Worm (Caenorhabditis elegans) whole organism, mixed stage, embryonic: Measurements from ENCODE around the gene F09C6.12.

Experiments used
- bed-3 ChIP-seq: fragments of 200-800 bp; sonication (Bioruptor generic); optimal IDR thresholded peaks from 3 replicates; lab custom pipeline; 2018; ENCODE audit warnings: mild to moderate bottlenecking, missing genetic modification characterization, moderate library complexity, missing compliant biosample characterization
- blmp-1 ChIP-seq: fragments of 150-350 bp; optimal IDR thresholded peaks from 2 replicates; lab custom pipeline; 2014; ENCODE audit warnings: missing biosample characterization, missing genetic modification characterization
- ceh-39 ChIP-seq: fragments of 150-350 bp; optimal IDR thresholded peaks from 2 replicates; lab custom pipeline; 2014; ENCODE audit warnings: missing biosample characterization, missing genetic modification characterization
- ceh-43 ChIP-seq: fragments of 200-800 bp; sonication (Bioruptor generic); optimal IDR thresholded peaks from 2 replicates; lab custom pipeline; 2018; ENCODE audit warnings: mild to moderate bottlenecking, missing genetic modification characterization, moderate library complexity, missing compliant biosample characterization
- ceh-83 ChIP-seq: fragments of 200-800 bp; sonication (Bioruptor generic); optimal IDR thresholded peaks from 2 replicates; lab custom pipeline; 2018; ENCODE audit warnings: mild to moderate bottlenecking, missing genetic modification characterization, missing compliant biosample characterization
- ces-1 ChIP-seq: fragments of 150-350 bp; optimal IDR thresholded peaks from 2 replicates; lab custom pipeline; 2014; ENCODE audit warnings: missing biosample characterization, missing genetic modification reagents, missing genetic modification characterization
- cnd-1 ChIP-seq: fragments of 200-800 bp; sonication (Bioruptor generic); optimal IDR thresholded peaks from 2 replicates; lab custom pipeline; 2018; ENCODE audit warnings: mild to moderate bottlenecking, missing genetic modification characterization, missing compliant biosample characterization
- drap-1 ChIP-seq: fragments of 200-800 bp; sonication (Bioruptor generic); optimal IDR thresholded peaks from 3 replicates; lab custom pipeline; 2018; ENCODE audit warnings: mild to moderate bottlenecking, missing genetic modification characterization, missing compliant biosample characterization
- flh-1 ChIP-seq: fragments of 200-800 bp; sonication (Bioruptor generic); optimal IDR thresholded peaks from 2 replicates; lab custom pipeline; 2018; ENCODE audit warnings: mild to moderate bottlenecking, missing genetic modification characterization, moderate library complexity, missing compliant biosample characterization
- ham-2 ChIP-seq: fragments of 200-800 bp; sonication (Bioruptor generic); optimal IDR thresholded peaks from 2 replicates; lab custom pipeline; 2018; ENCODE audit warnings: mild to moderate bottlenecking, missing genetic modification characterization, missing compliant biosample characterization
- lin-13 ChIP-seq: fragments of 150-350 bp; optimal IDR thresholded peaks from 2 replicates; lab custom pipeline; 2014; ENCODE audit warnings: missing biosample characterization, missing genetic modification characterization
- lin-32 ChIP-seq: fragments of 200-800 bp; sonication (Bioruptor generic); optimal IDR thresholded peaks from 2 replicates; lab custom pipeline; 2018; ENCODE audit warnings: mild to moderate bottlenecking, missing genetic modification characterization, missing compliant biosample characterization
- lsy-2 ChIP-seq: fragments of 150-350 bp; optimal IDR thresholded peaks from 2 replicates; lab custom pipeline; 2014; ENCODE audit warnings: missing biosample characterization, missing genetic modification characterization
- mab-5 ChIP-seq: fragments of 150-350 bp; optimal IDR thresholded peaks from 2 replicates; lab custom pipeline; 2014; ENCODE audit warnings: missing biosample characterization, missing genetic modification characterization
- mep-1 ChIP-seq: fragments of 150-350 bp; optimal IDR thresholded peaks from 2 replicates; lab custom pipeline; 2017; ENCODE audit warnings: missing biosample characterization, missing genetic modification reagents, missing genetic modification characterization, inconsistent platforms
- mls-2 ChIP-seq: sonication (generic microtip); optimal IDR thresholded peaks from 2 replicates; lab custom pipeline; 2016; ENCODE audit warnings: mild to moderate bottlenecking, missing genetic modification characterization, moderate library complexity, missing compliant biosample characterization
- nhr-12 ChIP-seq: fragments of 150-350 bp; optimal IDR thresholded peaks from 2 replicates; lab custom pipeline; 2014; ENCODE audit warnings: missing biosample characterization, missing genetic modification characterization
- nhr-2 ChIP-seq: fragments of 150-350 bp; optimal IDR thresholded peaks from 2 replicates; lab custom pipeline; 2014; ENCODE audit warnings: missing biosample characterization, missing genetic modification characterization
- nhr-237 ChIP-seq: fragments of 150-350 bp; optimal IDR thresholded peaks from 2 replicates; lab custom pipeline; 2014; ENCODE audit warnings: missing biosample characterization, missing genetic modification characterization
- nhr-28 ChIP-seq: fragments of 150-350 bp; optimal IDR thresholded peaks from 2 replicates; lab custom pipeline; 2014; ENCODE audit warnings: missing biosample characterization, missing genetic modification characterization
- nhr-76 ChIP-seq: sonication (generic microtip); optimal IDR thresholded peaks from 2 replicates; lab custom pipeline; 2017; ENCODE audit warnings: missing biosample characterization, missing genetic modification characterization
- pha-4 ChIP-seq: fragments of 150-350 bp; optimal IDR thresholded peaks from 2 replicates; lab custom pipeline; 2018; ENCODE audit warnings: missing biosample characterization, missing genetic modification reagents, missing genetic modification characterization
- sem-2 ChIP-seq: fragments of 200-800 bp; sonication (Bioruptor generic); optimal IDR thresholded peaks from 2 replicates; lab custom pipeline; 2018; ENCODE audit warnings: mild to moderate bottlenecking, missing genetic modification characterization, missing compliant biosample characterization
- sptf-1 ChIP-seq: sonication (generic microtip); optimal IDR thresholded peaks from 2 replicates; lab custom pipeline; 2017; ENCODE audit warnings: mild to moderate bottlenecking, missing genetic modification characterization, moderate library complexity, missing compliant biosample characterization
- tbx-8 ChIP-seq: fragments of 200-800 bp; sonication (Bioruptor generic); optimal IDR thresholded peaks from 2 replicates; lab custom pipeline; 2018; ENCODE audit warnings: mild to moderate bottlenecking, missing genetic modification characterization, moderate library complexity, missing compliant biosample characterization
- unc-120 ChIP-seq: sonication (generic microtip); optimal IDR thresholded peaks from 2 replicates; lab custom pipeline; 2017; ENCODE audit warnings: missing genetic modification characterization, missing compliant biosample characterization; ENCODE audit not compliant: poor library complexity, severe bottlenecking
- unc-39 ChIP-seq: fragments of 150-350 bp; optimal IDR thresholded peaks from 2 replicates; lab custom pipeline; 2014; ENCODE audit warnings: missing biosample characterization, missing genetic modification characterization
- unc-62 ChIP-seq: fragments of 150-350 bp; optimal IDR thresholded peaks from 2 replicates; lab custom pipeline; 2014; ENCODE audit warnings: missing biosample characterization, missing genetic modification reagents, missing genetic modification characterization
- zip-8 ChIP-seq: fragments of 150-350 bp; optimal IDR thresholded peaks from 2 replicates; lab custom pipeline; 2014; ENCODE audit warnings: missing biosample characterization, missing genetic modification characterization

F09C6.12 gene

ce11 chrV:16911934-16912333 lies 29.3 kb downstream of the F09C6.12 start, which contains the start of gene nhr-116:
TSS of gene nhr-116 (plus strand) at chrV:16912234.
- no peak for TF ChIP-seq pha-4
- TF ChIP-seq drap-1 (GFP tag; lab: Kevin White, UChicago): no peak
- TF ChIP-seq lsy-2 (tag; lab: Kevin White, UChicago): no peak
- TF ChIP-seq unc-62 (GFP tag; lab: Kevin White, UChicago): no peak
- no peak for TF ChIP-seq ham-2 (GFP tag; lab: Kevin White, UChicago)
- TF ChIP-seq ces-1: no peak
- TF ChIP-seq lin-13 (tag; lab: Kevin White, UChicago): no peak
- TF ChIP-seq tbx-8 (GFP tag; lab: Kevin White, UChicago): no peak
- no peak for TF ChIP-seq ceh-43 (GFP tag; lab: Kevin White, UChicago)

- no peak for TF ChIP-seq nhr-2
- TF ChIP-seq ceh-39 (tag; lab: Kevin White, UChicago): no peak
- no peak for TF ChIP-seq mep-1 (tag; lab: Kevin White, UChicago)
- no peak for TF ChIP-seq lsy-2 (tag; lab: Kevin White, UChicago)
- no peak for TF ChIP-seq unc-62 (GFP tag; lab: Kevin White, UChicago)
- no peak for TF ChIP-seq pha-4
- TF ChIP-seq blmp-1 (tag; lab: Kevin White, UChicago): no peak
- TF ChIP-seq ceh-83: no peak
- TF ChIP-seq, all 35 proteins: peak for 0
These were observed 33.4 kb downstream of the F09C6.12 start, which contains the start of gene F09C6.10 for ce11 chrV:16916079-16916478. TSS of gene F09C6.10 (minus strand) at chrV:16916179.

ce11 chrV:16918378-16918777 lies 35.7 kb downstream of the F09C6.12 start, which contains the start of the genes fbxa-206 and Y102A5C.2:
TSS of gene fbxa-206 (minus strand) at chrV:16918478.
TSS of gene Y102A5C.2 (plus strand) at chrV:16918731.
- TF ChIP-seq nhr-28 (no peak), cnd-1 (tag; lab: Kevin White, UChicago) (no peak), ceh-43 (GFP tag; lab: Kevin White, UChicago) (no peak), lin-13 (tag; lab: Kevin White, UChicago) (no peak), ces-1 (no peak), bed-3 (GFP tag; lab: Kevin White, UChicago) (no peak), nhr-2 (no peak), zip-8 (tag; lab: Kevin White, UChicago) (no peak), flh-1 (GFP tag; lab: Kevin White, UChicago) (no peak)

- TF ChIP-seq mep-1 (tag; lab: Kevin White, UChicago) (no peak), flh-1 (GFP tag; lab: Kevin White, UChicago) (no peak), ceh-43 (GFP tag; lab: Kevin White, UChicago) (no peak), unc-39 (tag; lab: Kevin White, UChicago) (no peak), cnd-1 (tag; lab: Kevin White, UChicago) (no peak), tbx-8 (GFP tag; lab: Kevin White, UChicago) (no peak), nhr-76 (tag; lab: Kevin White, UChicago) (no peak), lsy-2 (tag; lab: Kevin White, UChicago) (no peak), unc-120 (tag; lab: Kevin White, UChicago) (no peak), nhr-12 (tag; lab: Kevin White, UChicago) (no peak), pha-4 (no peak), lin-13 (tag; lab: Kevin White, UChicago) (no peak), sem-2 (GFP tag; lab: Kevin White, UChicago) (no peak)
These were observed 37.0 kb downstream of the F09C6.12 start for ce11 chrV:16919675-16920074.

- TF ChIP-seq nhr-12 (tag; lab: Kevin White, UChicago): no peak
- no peak for TF ChIP-seq ceh-43 (GFP tag; lab: Kevin White, UChicago)
- no peak for TF ChIP-seq unc-120 (tag; lab: Kevin White, UChicago)
- no peak for TF ChIP-seq nhr-237 (tag; lab: Kevin White, UChicago)
- no peak for TF ChIP-seq nhr-2
These were observed 39.3 kb downstream of the F09C6.12 start, which contains the start of gene Y102A5C.4 for ce11 chrV:16921952-16922351. TSS of gene Y102A5C.4 (plus strand) at chrV:16922252.

ce11 chrV:16927345-16927744 lies 44.7 kb downstream of the F09C6.12 start, which contains the start of gene Y102A5C.36:
TSS of gene Y102A5C.36 (minus strand) at chrV:16927445.
- TF ChIP-seq mab-5 (tag; lab: Kevin White, UChicago): no peak
- no peak for TF ChIP-seq sptf-1 (tag; lab: Kevin White, UChicago)
- TF ChIP-seq ham-2 (GFP tag; lab: Kevin White, UChicago): no peak
- no peak for TF ChIP-seq lin-32
- TF ChIP-seq unc-62 (GFP tag; lab: Kevin White, UChicago): no peak
- no peak for TF ChIP-seq nhr-237 (tag; lab: Kevin White, UChicago)
- TF ChIP-seq tbx-8 (GFP tag; lab: Kevin White, UChicago): no peak
- TF ChIP-seq ceh-43 (GFP tag; lab: Kevin White, UChicago): no peak
- no peak for TF ChIP-seq mep-1 (tag; lab: Kevin White, UChicago)
- no peak for TF ChIP-seq nhr-76 (tag; lab: Kevin White, UChicago)
- no peak for TF ChIP-seq zip-8 (tag; lab: Kevin White, UChicago)
- TF ChIP-seq lsy-2 (tag; lab: Kevin White, UChicago): no peak
- TF ChIP-seq mls-2 (tag; lab: Kevin White, UChicago): no peak
- no peak for TF ChIP-seq unc-39 (tag; lab: Kevin White, UChicago)
- TF ChIP-seq blmp-1 (tag; lab: Kevin White, UChicago): no peak
- TF ChIP-seq unc-120 (tag; lab: Kevin White, UChicago): no peak
